Worm (Caenorhabditis elegans): ENCODE results near the gene C54C6.11.

C54C6.11 gene

ce11 chrIII:3509908-3510307 lies 38.2 kb upstream of the C54C6.11 start, which contains the start of the genes M01F1.4 and mrpl-35:
TSS of gene M01F1.4 (minus strand) at chrIII:3510033.
TSS of gene mrpl-35 (plus strand) at chrIII:3510237.
- TF ChIP-seq mep-1 (tag; optimal IDR thresholded peaks at IDR 0.05) (peak; percentile 65), ceh-83 (GFP tag; optimal IDR thresholded peaks at IDR 0.05) (no peak), cnd-1 (tag; optimal IDR thresholded peaks at IDR 0.05) (no peak), lsy-2 (tag; optimal IDR thresholded peaks at IDR 0.05) (peak; percentile 94), ces-1 (GFP tag; optimal IDR thresholded peaks at IDR 0.05) (peak; percentile 51), nhr-237 (tag; optimal IDR thresholded peaks at IDR 0.05) (peak; percentile 21)

- TF ChIP-seq cnd-1 (tag; optimal IDR thresholded peaks at IDR 0.05) (no peak), elt-3 (tag; optimal IDR thresholded peaks at IDR 0.05) (no peak), unc-39 (tag; optimal IDR thresholded peaks at IDR 0.05) (no peak), ham-2 (GFP tag; optimal IDR thresholded peaks at IDR 0.05) (no peak), unc-62 (GFP tag; optimal IDR thresholded peaks at IDR 0.05) (no peak), snpc-4 (tag; optimal IDR thresholded peaks at IDR 0.05) (no peak), mls-2 (tag; optimal IDR thresholded peaks at IDR 0.05) (no peak), lin-32 (GFP tag; optimal IDR thresholded peaks at IDR 0.05) (no peak), blmp-1 (tag; optimal IDR thresholded peaks at IDR 0.05) (no peak), sem-2 (GFP tag; optimal IDR thresholded peaks at IDR 0.05) (no peak), ces-1 (GFP tag; optimal IDR thresholded peaks at IDR 0.05) (no peak), mep-1 (tag; optimal IDR thresholded peaks at IDR 0.05) (no peak), drap-1 (GFP tag; optimal IDR thresholded peaks at IDR 0.05) (no peak), nhr-12 (tag; optimal IDR thresholded peaks at IDR 0.05) (no peak), tbx-8 (GFP tag; optimal IDR thresholded peaks at IDR 0.05) (no peak), ceh-39 (tag; optimal IDR thresholded peaks at IDR 0.05) (no peak), sptf-1 (tag; optimal IDR thresholded peaks at IDR 0.05) (no peak), ceh-43 (GFP tag; optimal IDR thresholded peaks at IDR 0.05) (no peak)
These were observed 36.3 kb upstream of the C54C6.11 start for ce11 chrIII:3511808-3512207.

- no peak for TF ChIP-seq cnd-1 (tag; optimal IDR thresholded peaks at IDR 0.05)
These were observed 28.6 kb upstream of the C54C6.11 start, which contains the start of gene hmit-1.3 for ce11 chrIII:3519505-3519904. TSS of gene hmit-1.3 (minus strand) at chrIII:3519607.

- TF ChIP-seq ceh-43 (GFP tag; optimal IDR thresholded peaks at IDR 0.05) = no peak
These were observed 27.7 kb upstream of the C54C6.11 start for ce11 chrIII:3520417-3520816.

- TF ChIP-seq lin-32 (GFP tag; optimal IDR thresholded peaks at IDR 0.05) = no peak
- no peak for TF ChIP-seq ztf-11 (tag; optimal IDR thresholded peaks at IDR 0.05)
- no peak for TF ChIP-seq ceh-83 (GFP tag; optimal IDR thresholded peaks at IDR 0.05)
- no peak for TF ChIP-seq tbx-8 (GFP tag; optimal IDR thresholded peaks at IDR 0.05)
- TF ChIP-seq ces-1 (GFP tag; optimal IDR thresholded peaks at IDR 0.05) = no peak
- no peak for TF ChIP-seq M03D4.4 (tag; optimal IDR thresholded peaks at IDR 0.05)
- no peak for TF ChIP-seq nhr-237 (tag; optimal IDR thresholded peaks at IDR 0.05)
- TF ChIP-seq ham-2 (GFP tag; optimal IDR thresholded peaks at IDR 0.05) = no peak
- no peak for TF ChIP-seq lsy-2 (tag; optimal IDR thresholded peaks at IDR 0.05)
- no peak for TF ChIP-seq nhr-2 (tag; optimal IDR thresholded peaks at IDR 0.05)
- TF ChIP-seq nhr-28 (tag; optimal IDR thresholded peaks at IDR 0.05) = no peak
- no peak for TF ChIP-seq bed-3 (GFP tag; optimal IDR thresholded peaks at IDR 0.05)
- TF ChIP-seq elt-3 (tag; optimal IDR thresholded peaks at IDR 0.05) = no peak
- no peak for TF ChIP-seq blmp-1 (tag; optimal IDR thresholded peaks at IDR 0.05)
- no peak for TF ChIP-seq hlh-1 (tag; optimal IDR thresholded peaks at IDR 0.05)
These were observed 24.8 kb upstream of the C54C6.11 start for ce11 chrIII:3523363-3523762.

- TF ChIP-seq unc-39 (tag; optimal IDR thresholded peaks at IDR 0.05) (no peak), lin-13 (tag; optimal IDR thresholded peaks at IDR 0.05) (no peak), nhr-237 (tag; optimal IDR thresholded peaks at IDR 0.05) (no peak), unc-62 (GFP tag; optimal IDR thresholded peaks at IDR 0.05) (no peak), drap-1 (GFP tag; optimal IDR thresholded peaks at IDR 0.05) (no peak), elt-1 (tag; optimal IDR thresholded peaks at IDR 0.05; ENCODE audit: borderline replicate concordance, insufficient read depth) (no peak), mep-1 (tag; optimal IDR thresholded peaks at IDR 0.05) (no peak), M03D4.4 (tag; optimal IDR thresholded peaks at IDR 0.05) (no peak), ham-2 (GFP tag; optimal IDR thresholded peaks at IDR 0.05) (no peak), ceh-43 (GFP tag; optimal IDR thresholded peaks at IDR 0.05) (no peak), cnd-1 (tag; optimal IDR thresholded peaks at IDR 0.05) (no peak), nhr-28 (tag; optimal IDR thresholded peaks at IDR 0.05) (no peak), flh-1 (GFP tag; optimal IDR thresholded peaks at IDR 0.05) (no peak), ceh-83 (GFP tag; optimal IDR thresholded peaks at IDR 0.05) (no peak), blmp-1 (tag; optimal IDR thresholded peaks at IDR 0.05) (no peak), tbx-8 (GFP tag; optimal IDR thresholded peaks at IDR 0.05) (no peak), snpc-4 (tag; optimal IDR thresholded peaks at IDR 0.05) (no peak)
These were observed 19.8 kb upstream of the C54C6.11 start, which contains the start of gene rpl-37 for ce11 chrIII:3528342-3528741. TSS of gene rpl-37 (plus strand) at chrIII:3528642.

Measured in whole organism, mixed stage, embryonic.